Fruit fly (Drosophila melanogaster): Measurements from ENCODE around the gene CG14629.

CG14629 gene

DNA sequence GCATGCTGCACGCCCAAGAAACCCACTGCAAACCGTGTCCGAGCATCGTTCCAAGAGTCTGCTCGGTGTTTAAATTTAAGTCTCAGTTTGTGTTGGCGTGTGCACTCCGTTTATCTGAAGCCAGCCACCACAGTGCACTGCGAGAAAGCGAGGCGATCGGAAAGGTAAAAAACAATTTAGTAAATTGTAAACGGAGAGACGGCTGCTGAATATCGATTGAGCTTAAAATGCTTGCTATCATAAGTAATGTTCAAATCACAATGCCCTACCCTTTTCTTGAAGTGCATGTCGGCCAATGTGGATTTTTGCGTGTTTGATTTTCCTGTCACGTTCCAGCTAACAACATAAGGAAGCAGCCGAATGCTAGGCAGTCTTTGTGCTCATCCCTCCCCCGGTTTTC lies 31.8 kb downstream of the CG14629 start (continued):
- TF ChIP-seq Mad (GFP tag; optimal IDR thresholded peaks at IDR 0.05) (no peak), hth (optimal IDR thresholded peaks at IDR 0.05) (no peak), CG4328 (GFP tag; optimal IDR thresholded peaks at IDR 0.05) (no peak), HmgD (GFP tag; optimal IDR thresholded peaks at IDR 0.05) (no peak), CG32772 (GFP tag; IDR thresholded peaks at IDR 0.05) (0 out of 2 replicates have a peak, but pooled peaks have one; percentile 38), klu (GFP tag; IDR thresholded peaks at IDR 0.05) (no peak), gem (tag; optimal IDR thresholded peaks at IDR 0.05) (peak; percentile 42), cad (GFP tag; optimal IDR thresholded peaks at IDR 0.05) (no peak), CG7745 (tag; optimal IDR thresholded peaks at IDR 0.05) (no peak), Lhr (GFP tag; optimal IDR thresholded peaks at IDR 0.05) (no peak), CG18619 (GFP tag; optimal IDR thresholded peaks at IDR 0.05) (no peak), gsb (GFP tag; IDR thresholded peaks at IDR 0.05) (no peak), CG17612 (GFP tag; IDR thresholded peaks at IDR 0.05) (no peak), CG15601 (tag; optimal IDR thresholded peaks at IDR 0.05) (no peak), dimm (GFP tag; IDR thresholded peaks at IDR 0.05) (no peak), jumu (GFP tag; optimal IDR thresholded peaks at IDR 0.05) (peak; percentile 16), mam (GFP tag; optimal IDR thresholded peaks at IDR 0.05) (peak; percentile 29), jing (GFP tag; optimal IDR thresholded peaks at IDR 0.05) (no peak), otp (GFP tag; IDR thresholded peaks at IDR 0.05) (peak; percentile 42; the same call in 1 of the 3 replicates), CG18262 (tag; optimal IDR thresholded peaks at IDR 0.05) (peak; percentile 21), Abd-B (GFP tag; optimal IDR thresholded peaks at IDR 0.05) (peak; percentile 8), kay (GFP tag; optimal IDR thresholded peaks at IDR 0.05) (no peak), CG6175 (GFP tag; IDR thresholded peaks at IDR 0.05) (no peak), CG11456 (GFP tag; IDR thresholded peaks at IDR 0.05) (no peak), Mes4 (GFP tag; optimal IDR thresholded peaks at IDR 0.05) (no peak), CG11398 (GFP tag; optimal IDR thresholded peaks at IDR 0.05) (no peak), Atf-2 (GFP tag; optimal IDR thresholded peaks at IDR 0.05) (no peak), CG7786 (GFP tag; optimal IDR thresholded peaks at IDR 0.05) (peak; percentile 3), CG18599 (GFP tag; optimal IDR thresholded peaks at IDR 0.05) (peak; percentile 55), zen (tag; optimal IDR thresholded peaks at IDR 0.05) (no peak), ssp (GFP tag; IDR thresholded peaks at IDR 0.05) (no peak), Tbp (GFP tag; optimal IDR thresholded peaks at IDR 0.05) (no peak), tll (GFP tag; optimal IDR thresholded peaks at IDR 0.05) (no peak), schlank (tag; optimal IDR thresholded peaks at IDR 0.05) (no peak), toy (GFP tag; IDR thresholded peaks at IDR 0.05) (no peak), bab2 (GFP tag; optimal IDR thresholded peaks at IDR 0.05) (peak; percentile 25), gsb-n (tag; optimal IDR thresholded peaks at IDR 0.05) (no peak), PHDP (tag; optimal IDR thresholded peaks at IDR 0.05) (no peak), CG9797 (GFP tag; optimal IDR thresholded peaks at IDR 0.05) (no peak), exex (tag; optimal IDR thresholded peaks at IDR 0.05) (no peak), maf-S (GFP tag; optimal IDR thresholded peaks at IDR 0.05) (no peak), CG9876 (GFP tag; optimal IDR thresholded peaks at IDR 0.05) (no peak), gce (GFP tag; IDR thresholded peaks at IDR 0.05) (no peak), stc (GFP tag; IDR thresholded peaks at IDR 0.05) (0 out of 2 replicates have a peak, but pooled peaks have one; percentile 16), Mrtf (GFP tag; IDR thresholded peaks at IDR 0.05) (no peak), Dp (GFP tag; optimal IDR thresholded peaks at IDR 0.05) (no peak), crol (GFP tag; IDR thresholded peaks at IDR 0.05) (no peak), Hmx (GFP tag; optimal IDR thresholded peaks at IDR 0.05) (no peak), Nf-YC (tag; optimal IDR thresholded peaks at IDR 0.05) (no peak), chif (GFP tag; optimal IDR thresholded peaks at IDR 0.05) (peak in 1 of 2 experiments; percentile 33), Camta (GFP tag; optimal IDR thresholded peaks at IDR 0.05) (no peak), cg (GFP tag; optimal IDR thresholded peaks at IDR 0.05) (no peak), CG2875 (GFP tag; optimal IDR thresholded peaks at IDR 0.05) (no peak)

Data from whole organism, embryonic.